Fruit fly (Drosophila melanogaster) whole organism, larva: ENCODE results near the gene CG14352.

Experiments used
- noc ChIP-seq: fragments of 200-800 bp; sonication (Bioruptor generic); optimal IDR thresholded peaks from 3 replicates; lab custom pipeline; 2019; ENCODE audit warnings: missing biosample characterization, mild to moderate bottlenecking, missing genetic modification characterization, moderate library complexity

Gene CG14352

DNA sequence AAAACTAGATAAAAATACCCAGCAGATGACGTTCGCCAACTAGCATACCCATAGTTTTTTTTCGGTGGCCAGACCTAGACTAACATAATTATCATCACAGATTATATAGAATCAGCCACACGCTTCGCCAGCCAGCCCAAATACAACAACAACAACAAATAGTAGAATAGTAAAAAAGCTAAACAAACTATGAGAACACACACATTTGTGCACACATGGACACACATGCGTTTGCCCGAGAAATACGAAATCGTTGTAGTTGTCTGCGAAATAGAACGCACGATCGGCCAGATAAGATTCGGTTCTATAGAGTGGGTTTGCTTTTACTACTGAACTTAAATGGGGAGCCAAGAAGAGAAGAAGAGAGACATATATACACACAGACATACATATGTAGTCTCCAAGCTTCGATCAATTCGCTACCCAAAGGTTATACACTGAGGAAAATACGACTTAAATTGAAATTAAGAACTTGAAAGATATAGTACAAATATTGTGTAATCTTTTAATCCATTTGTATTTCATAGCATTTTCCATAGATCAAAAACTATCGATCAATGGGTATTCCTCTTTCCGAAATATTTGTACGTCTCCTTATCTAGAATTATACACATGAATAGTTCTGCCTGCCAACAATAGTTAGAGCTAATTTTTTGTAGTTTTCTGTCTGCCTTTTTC, 16.8 kb downstream of the CG14352 start:
- TF ChIP-seq noc: peak; percentile 94

- TF ChIP-seq noc: no peak
Measured at dm6 chr2L:1628502-1628864, 17.3 kb downstream of the CG14352 start.

dm6 chr2L:1629206-1629959, 18.2 kb downstream of the CG14352 start:
- TF ChIP-seq noc: peak; percentile 94

DNA sequence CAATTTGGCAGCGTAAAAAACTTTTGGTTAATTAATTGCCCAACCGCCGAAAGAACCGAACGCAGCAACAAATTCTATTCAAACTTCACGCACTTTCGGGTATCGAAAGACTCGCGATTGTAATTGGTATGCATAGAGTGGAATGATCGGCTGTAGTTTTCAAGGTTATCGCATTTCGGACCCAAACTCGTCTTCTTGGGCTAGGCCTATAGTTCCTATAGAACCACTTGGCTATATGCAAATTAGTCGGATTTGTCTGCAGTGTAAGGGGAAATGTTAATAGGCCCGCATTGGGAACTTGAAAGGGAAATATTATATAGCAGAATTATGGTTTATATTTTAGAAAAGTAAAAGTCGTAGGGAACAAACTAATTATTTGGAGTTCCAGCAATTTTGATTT, 19.4 kb downstream of the CG14352 start:
- TF ChIP-seq noc: no peak

dm6 chr2L:1631441-1632313, 20.5 kb downstream of the CG14352 start:
- peak; percentile 69 for TF ChIP-seq noc

- TF ChIP-seq noc: peak; percentile 88
Measured at dm6 chr2L:1632730-1633172, 21.5 kb downstream of the CG14352 start.

- TF ChIP-seq noc: no peak
Measured at dm6 chr2L:1633397-1633796, 22.2 kb downstream of the CG14352 start.

dm6 chr2L:1634099-1634856, 23.1 kb downstream of the CG14352 start:
- peak; percentile 96 for TF ChIP-seq noc

dm6 chr2L:1636520-1636919, 25.3 kb downstream of the CG14352 start:
- no peak for TF ChIP-seq noc

dm6 chr2L:1637265-1637664, 26.1 kb downstream of the CG14352 start:
- TF ChIP-seq noc: no peak

DNA sequence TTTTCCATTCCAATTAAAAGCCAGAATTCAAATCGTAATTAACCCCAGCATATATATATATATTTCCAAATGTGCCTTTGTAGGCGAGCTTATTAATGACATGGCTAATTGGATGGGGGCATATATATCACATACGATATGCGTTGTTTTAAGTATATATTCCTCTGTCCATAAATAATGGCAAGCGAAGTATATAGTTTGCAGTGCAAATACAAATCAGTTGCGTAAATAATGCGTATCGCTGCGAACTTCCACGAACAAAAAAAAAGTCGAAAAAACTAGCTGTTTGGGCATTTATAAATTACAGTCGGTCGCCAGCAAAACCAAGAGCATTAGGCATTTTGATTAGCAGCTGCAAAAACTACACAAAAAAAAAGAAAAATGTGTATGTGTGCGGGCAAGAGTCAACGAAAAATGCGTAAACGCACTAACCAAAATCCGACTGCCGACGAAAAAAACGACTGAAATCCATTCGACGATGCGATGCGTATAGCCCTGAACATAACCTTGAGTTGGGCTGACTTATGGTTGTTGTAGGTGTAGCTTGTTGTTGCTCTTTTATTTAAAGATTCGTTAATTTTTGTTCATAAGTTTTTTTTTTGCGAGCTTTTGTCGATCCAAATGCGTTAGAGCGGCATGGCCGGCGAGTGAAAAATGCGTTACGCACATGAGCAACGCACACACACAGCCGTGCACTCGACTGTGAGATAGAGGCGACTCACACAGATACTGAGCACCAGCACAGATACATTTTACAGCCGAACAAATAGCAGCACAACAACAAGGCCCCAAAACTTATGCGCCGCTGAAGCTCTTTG, 26.8 kb downstream of the CG14352 start:
- peak; percentile 26 for TF ChIP-seq noc

DNA sequence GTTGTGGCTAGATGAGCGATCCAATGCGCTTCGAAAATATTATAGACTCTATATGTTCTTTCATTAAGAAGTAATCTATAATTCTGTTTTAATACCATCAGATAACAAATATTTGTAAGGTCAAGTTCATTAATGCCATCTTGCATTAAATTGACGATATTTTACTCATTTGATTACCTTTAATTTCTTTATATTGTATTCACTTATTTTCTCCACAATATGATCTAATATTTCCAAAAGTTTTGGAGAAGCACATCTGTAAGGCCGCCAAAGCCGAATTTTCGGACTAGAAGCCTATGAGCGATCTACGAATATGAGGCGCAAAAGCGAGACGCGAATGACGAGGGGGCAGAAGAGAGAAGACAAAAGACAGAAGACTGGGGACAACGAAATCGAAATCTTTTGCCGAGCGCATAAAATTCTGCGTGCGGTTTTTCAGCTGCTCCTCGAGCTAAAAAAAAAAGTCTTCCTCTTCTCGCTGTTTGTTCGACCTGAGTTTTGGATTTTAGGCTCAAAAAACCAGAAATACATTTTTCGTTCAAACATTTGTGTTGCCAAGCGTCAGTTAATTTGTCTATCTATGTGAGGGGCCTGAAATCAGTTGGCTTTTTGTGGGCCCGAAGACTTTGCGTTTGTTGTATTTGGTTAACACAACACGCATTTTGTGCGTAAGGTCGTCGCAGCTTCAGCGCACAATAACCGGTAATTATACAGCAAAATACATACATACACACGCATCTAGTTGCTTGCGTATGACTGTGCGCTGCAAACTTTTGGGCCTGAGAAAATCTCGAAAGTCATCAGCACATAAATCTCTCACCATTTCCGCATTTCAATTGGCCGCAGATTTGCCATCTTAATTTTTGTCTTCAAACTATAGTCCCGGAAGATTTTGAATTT, 27.7 kb downstream of the CG14352 start:
- TF ChIP-seq noc: peak; percentile 99

DNA sequence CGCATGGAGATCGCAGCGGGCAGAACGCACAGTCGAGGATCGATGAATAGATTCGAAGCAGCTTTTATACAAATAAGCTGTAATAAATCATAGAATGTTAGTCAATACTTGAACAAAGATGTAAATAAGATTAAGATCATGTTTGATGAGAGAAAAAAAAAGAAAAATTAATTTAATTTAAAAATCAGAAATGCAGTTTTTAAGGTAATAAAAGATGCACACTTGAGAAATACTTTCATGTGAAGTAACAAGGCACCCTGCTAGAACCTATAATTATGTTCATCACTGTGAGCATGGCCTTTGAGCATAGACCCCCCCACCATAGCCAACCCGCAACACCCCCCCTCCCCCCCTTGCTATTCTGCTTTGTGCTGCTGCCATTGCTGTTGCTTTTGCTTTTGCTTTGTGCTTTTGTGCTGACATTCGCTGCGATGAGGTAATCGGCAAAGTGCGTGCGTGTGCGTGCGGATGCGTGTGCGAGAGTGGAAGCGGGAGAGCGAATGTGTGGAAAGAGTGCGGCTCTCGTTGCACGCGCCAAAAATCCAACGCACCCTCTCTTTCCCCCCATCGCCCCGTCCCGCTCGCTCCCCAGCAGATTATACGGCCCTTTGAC, 32.1 kb downstream of the CG14352 start:
- TF ChIP-seq noc: peak; percentile 98

- TF ChIP-seq noc: no peak
Measured at dm6 chr2L:1644378-1644777, 33.2 kb downstream of the CG14352 start.
